Worm (Caenorhabditis elegans) whole organism, L4/young adult: ENCODE measurements around the gene F47C12.8.

Experiments used
- W03F9.2 ChIP-seq: fragments of 150-350 bp; optimal IDR thresholded peaks from 2 replicates; lab custom pipeline; 2014; ENCODE audit warnings: missing biosample characterization, missing genetic modification characterization
- him-1 ChIP-seq: sonication (generic microtip); optimal IDR thresholded peaks from 2 replicates; lab custom pipeline; 2016; ENCODE audit warnings: missing genotype, missing genetic modification reagents, missing genetic modification characterization, missing compliant biosample characterization

- TF ChIP-seq W03F9.2 (no peak), him-1 (no peak)
Observed at ce11 chrIV:4039984-4040383, 41.6 kb upstream of the F47C12.8 start, which contains the start of gene F35F11.2.
